Fruit fly (Drosophila melanogaster): ENCODE data around the gene CG14297.

Gene CG14297

DNA sequence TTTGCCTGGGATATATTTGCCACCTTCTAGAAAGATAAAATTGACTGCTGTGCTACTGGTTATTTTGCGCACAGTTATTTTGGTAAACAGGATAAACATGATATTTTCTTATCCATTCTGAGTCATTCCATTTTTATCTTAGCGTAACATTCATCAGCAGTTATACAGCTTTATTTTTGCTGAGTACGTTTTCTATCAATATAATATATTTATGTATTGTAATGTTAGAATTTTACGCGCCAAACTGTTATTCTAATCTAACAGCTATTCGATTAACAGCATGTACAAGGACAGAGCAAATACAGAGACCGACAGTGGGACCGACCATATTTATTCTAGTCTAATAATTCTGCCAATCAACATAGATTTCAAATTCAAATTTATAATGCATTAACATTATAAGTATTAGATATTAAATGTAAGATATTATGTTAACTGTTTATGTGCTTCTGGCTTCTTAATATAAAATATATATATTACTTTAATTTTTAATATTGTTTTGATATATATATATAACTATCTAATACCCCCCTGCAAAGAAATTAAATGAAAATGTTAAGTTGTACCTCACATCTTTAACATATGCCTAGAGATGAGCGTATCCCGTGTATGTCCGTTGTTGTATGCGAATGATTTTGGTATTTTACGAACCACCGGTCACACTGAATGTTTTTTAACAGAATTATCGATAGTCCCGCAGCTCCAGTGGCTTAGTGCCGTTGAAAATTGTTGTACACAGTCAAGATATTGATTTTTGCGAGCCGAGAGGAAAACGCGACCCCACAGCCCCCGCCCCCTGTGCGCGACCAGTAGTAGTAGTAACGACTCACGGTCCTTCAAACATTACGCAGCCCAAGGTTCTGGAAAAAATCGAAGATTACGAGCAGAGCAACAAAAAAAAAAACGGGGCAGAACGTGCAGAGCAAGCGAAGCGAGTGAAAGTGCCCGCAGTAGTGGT is 8.3 kb downstream of the CG14297 start, which contains the start of gene EndoA (continued):
- TF ChIP-seq lab (GFP tag; optimal IDR thresholded peaks at IDR 0.05) = peak; percentile 53
- TF ChIP-seq CG17612 (GFP tag; IDR thresholded peaks at IDR 0.05) = no peak
- TF ChIP-seq CG11560 (tag; IDR thresholded peaks at IDR 0.05) = no peak
- peak; percentile 48; the same call in 2 of the 3 replicates for TF ChIP-seq CG11695 (GFP tag; IDR thresholded peaks at IDR 0.05)
- peak; percentile 61 for TF ChIP-seq CG2120 (GFP tag; optimal IDR thresholded peaks at IDR 0.05)
- TF ChIP-seq CG31388 (GFP tag; optimal IDR thresholded peaks at IDR 0.05) = no peak
- peak; percentile 65 for TF ChIP-seq gsb-n (tag; optimal IDR thresholded peaks at IDR 0.05)
- peak; percentile 42 for TF ChIP-seq CG17359 (tag; optimal IDR thresholded peaks at IDR 0.05)
- TF ChIP-seq sd (tag; optimal IDR thresholded peaks at IDR 0.05) = peak; percentile 36
- TF ChIP-seq Fer3 (tag; optimal IDR thresholded peaks at IDR 0.05) = peak; percentile 41
- no peak for TF ChIP-seq wek (GFP tag; optimal IDR thresholded peaks at IDR 0.05)
- no peak for TF ChIP-seq CG16863 (GFP tag; optimal IDR thresholded peaks at IDR 0.05)
- TF ChIP-seq dm (GFP tag; optimal IDR thresholded peaks at IDR 0.05) = peak; percentile 1
- TF ChIP-seq CG12942 (GFP tag; optimal IDR thresholded peaks at IDR 0.05) = peak; percentile 37
- TF ChIP-seq CG2129 (GFP tag; IDR thresholded peaks at IDR 0.05; ENCODE audit: partially characterized antibody) = peak; percentile 21; the same call in 1 of the 2 replicates
- no peak for TF ChIP-seq her (GFP tag; optimal IDR thresholded peaks at IDR 0.05)
- TF ChIP-seq crol (GFP tag; IDR thresholded peaks at IDR 0.05) = peak; percentile 58
- peak; percentile 85 for TF ChIP-seq CG4707 (GFP tag; optimal IDR thresholded peaks at IDR 0.05)
- TF ChIP-seq Hr51 (GFP tag; optimal IDR thresholded peaks at IDR 0.05) = peak; percentile 3 to 59
- 0 out of 2 replicates have a peak, but pooled peaks have one; percentile 19 for TF ChIP-seq gsb (GFP tag; IDR thresholded peaks at IDR 0.05)
- TF ChIP-seq CG1602 (GFP tag; optimal IDR thresholded peaks at IDR 0.05) = peak; percentile 2
- peak; percentile 51 for TF ChIP-seq CG10543 (GFP tag; optimal IDR thresholded peaks at IDR 0.05)
- TF ChIP-seq CG7556 (GFP tag; optimal IDR thresholded peaks at IDR 0.05) = peak; percentile 55
- TF ChIP-seq CG9932 (GFP tag; IDR thresholded peaks at IDR 0.05) = peak; percentile 63; the same call in 1 of the 2 replicates
- TF ChIP-seq dan (GFP tag; IDR thresholded peaks at IDR 0.05) = no peak
- TF ChIP-seq CG3281 (GFP tag; optimal IDR thresholded peaks at IDR 0.05) = peak; percentile 40
- no peak for TF ChIP-seq ssp (GFP tag; IDR thresholded peaks at IDR 0.05)
- TF ChIP-seq cg (GFP tag; optimal IDR thresholded peaks at IDR 0.05) = no peak
- no peak for TF ChIP-seq prd (optimal IDR thresholded peaks at IDR 0.05)
- TF ChIP-seq prd (GFP tag; IDR thresholded peaks at IDR 0.05) = peak; percentile 51; the same call in 2 of the 3 replicates
- TF ChIP-seq Oaz (GFP tag; IDR thresholded peaks at IDR 0.05) = no peak
- peak; percentile 54 for TF ChIP-seq Adf1 (GFP tag; IDR thresholded peaks at IDR 0.05)
- peak; percentile 78 for TF ChIP-seq inv (GFP tag; IDR thresholded peaks at IDR 0.05; ENCODE audit: partially characterized antibody)
- no peak for TF ChIP-seq dimm (GFP tag; IDR thresholded peaks at IDR 0.05)
- TF ChIP-seq CG9609 (GFP tag; optimal IDR thresholded peaks at IDR 0.05) = peak; percentile 16
- no peak for TF ChIP-seq B-H1 (GFP tag; IDR thresholded peaks at IDR 0.05)
- peak; percentile 44 for TF ChIP-seq zfh2 (GFP tag; optimal IDR thresholded peaks at IDR 0.05)
- peak; percentile 31; the same call in 1 of the 3 replicates for TF ChIP-seq CG34422 (GFP tag; IDR thresholded peaks at IDR 0.05)
- TF ChIP-seq grau (tag; optimal IDR thresholded peaks at IDR 0.05) = peak; percentile 66
- peak; percentile 80 for TF ChIP-seq Blimp-1 (GFP tag; optimal IDR thresholded peaks at IDR 0.05)
- TF ChIP-seq exex (tag; optimal IDR thresholded peaks at IDR 0.05) = peak; percentile 26
- no peak for TF ChIP-seq cas (GFP tag; IDR thresholded peaks at IDR 0.05)
- TF ChIP-seq zen (tag; optimal IDR thresholded peaks at IDR 0.05) = peak; percentile 23
- TF ChIP-seq CG6654 (GFP tag; optimal IDR thresholded peaks at IDR 0.05) = no peak
- no peak for TF ChIP-seq lov (optimal IDR thresholded peaks at IDR 0.05)
- TF ChIP-seq lov (GFP tag; IDR thresholded peaks at IDR 0.05) = no peak
- TF ChIP-seq Nf-YA (GFP tag; IDR thresholded peaks at IDR 0.05) = no peak
- peak; percentile 94 for TF ChIP-seq sug (tag; optimal IDR thresholded peaks at IDR 0.05)
- peak; percentile 68 for TF ChIP-seq Dll (GFP tag; IDR thresholded peaks at IDR 0.05; ENCODE audit: partially characterized antibody)

Measured in whole organism, embryonic.